Worm (Caenorhabditis elegans) whole organism, late embryonic: Measurements from ENCODE around the gene Y41G9A.10.

Experiments used
- ama-1 ChIP-seq: fragments of 150-350 bp; optimal IDR thresholded peaks from 2 replicates; lab custom pipeline; 2014
- dve-1 ChIP-seq: sonication (generic microtip); optimal IDR thresholded peaks from 2 replicates; lab custom pipeline; 2017; ENCODE audit warnings: antibody characterized with exemption, mild to moderate bottlenecking, missing genetic modification characterization, missing compliant biosample characterization
- fkh-10 ChIP-seq: fragments of 150-350 bp; optimal IDR thresholded peaks from 2 replicates; lab custom pipeline; 2014; ENCODE audit warnings: missing biosample characterization, missing genetic modification reagents, missing genetic modification characterization
- gmeb-2 ChIP-seq: sonication (generic microtip); optimal IDR thresholded peaks from 2 replicates; lab custom pipeline; 2016; ENCODE audit warnings: missing genetic modification characterization, inconsistent platforms, missing compliant biosample characterization
- lim-6 ChIP-seq: sonication (generic microtip); optimal IDR thresholded peaks from 2 replicates; lab custom pipeline; 2016; ENCODE audit warnings: missing genetic modification characterization, missing compliant biosample characterization
- odd-2 ChIP-seq: sonication (generic microtip); optimal IDR thresholded peaks from 2 replicates; lab custom pipeline; 2017; ENCODE audit warnings: antibody characterized with exemption, mild to moderate bottlenecking, missing genetic modification characterization, missing compliant biosample characterization
- pag-3 ChIP-seq: sonication (generic microtip); optimal IDR thresholded peaks from 2 replicates; lab custom pipeline; 2016; ENCODE audit warnings: missing compliant biosample characterization, missing genetic modification characterization, borderline replicate concordance
- rnt-1 ChIP-seq: sonication (generic microtip); optimal IDR thresholded peaks from 2 replicates; lab custom pipeline; 2016; ENCODE audit warnings: missing genetic modification characterization, missing compliant biosample characterization
- syd-9 ChIP-seq: sonication (generic microtip); optimal IDR thresholded peaks from 2 replicates; lab custom pipeline; 2016; ENCODE audit warnings: mild to moderate bottlenecking, missing genetic modification characterization, moderate library complexity, missing compliant biosample characterization
- ttx-3 ChIP-seq: sonication (generic microtip); optimal IDR thresholded peaks from 2 replicates; lab custom pipeline; 2016; ENCODE audit warnings: missing genetic modification reagents, missing genetic modification characterization, missing compliant biosample characterization

DNA sequence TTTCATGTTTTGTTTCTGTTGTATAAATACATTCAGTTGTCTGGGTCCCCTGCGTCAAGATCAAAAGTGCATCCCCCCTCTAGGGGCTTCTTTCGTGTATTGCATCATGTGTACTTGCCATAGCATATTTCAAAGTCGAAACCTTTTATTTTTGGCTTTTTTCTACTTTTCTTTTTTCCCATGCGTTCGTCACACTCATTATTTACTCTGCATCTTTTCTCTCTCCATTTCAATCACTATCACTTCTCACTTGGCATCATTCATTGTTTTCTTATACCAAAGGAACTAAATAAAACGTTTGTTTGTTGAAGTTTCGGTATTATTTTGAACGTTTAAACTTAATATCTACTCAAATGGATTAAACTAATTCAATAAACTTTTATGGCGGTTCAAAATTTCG lies 6.8 kb downstream of the Y41G9A.10 start:
- TF ChIP-seq pag-3 (no peak), rnt-1 (no peak), ama-1 (lab: Kevin White, UChicago) (no peak), odd-2 (no peak), lim-6 (tag; lab: Kevin White, UChicago) (no peak), syd-9 (tag; lab: Kevin White, UChicago) (no peak), ttx-3 (tag; lab: Kevin White, UChicago) (no peak), dve-1 (no peak), gmeb-2 (tag; lab: Kevin White, UChicago) (no peak), fkh-10 (GFP tag; lab: Kevin White, UChicago) (no peak)
